Worm (Caenorhabditis elegans) whole organism, early embryonic: ENCODE results near the gene rpn-1.

Source experiments
- B0310.2 ChIP-seq: sonication (generic microtip); optimal IDR thresholded peaks from 2 replicates; lab custom pipeline; 2016; ENCODE audit warnings: mild to moderate bottlenecking, missing genetic modification characterization, missing compliant biosample characterization
- F13C5.2 ChIP-seq: sonication (generic microtip); optimal IDR thresholded peaks from 2 replicates; lab custom pipeline; 2017; ENCODE audit warnings: mild to moderate bottlenecking, missing genetic modification characterization, inconsistent platforms, missing compliant biosample characterization
- aly-1 ChIP-seq: sonication (generic microtip); optimal IDR thresholded peaks from 2 replicates; lab custom pipeline; 2016; ENCODE audit warnings: missing genetic modification characterization, missing compliant biosample characterization
- ama-1 ChIP-seq: fragments of 150-350 bp; optimal IDR thresholded peaks from 2 replicates; lab custom pipeline; 2014
- ceh-13 ChIP-seq: fragments of 200-800 bp; sonication (Bioruptor generic); optimal IDR thresholded peaks from 2 replicates; lab custom pipeline; 2018; ENCODE audit warnings: mild to moderate bottlenecking, missing genetic modification characterization, missing compliant biosample characterization
- ceh-36 ChIP-seq: sonication (generic microtip); optimal IDR thresholded peaks from 2 replicates; lab custom pipeline; 2016; ENCODE audit warnings: missing genetic modification characterization, inconsistent platforms, missing compliant biosample characterization
- ets-7 ChIP-seq: sonication (generic microtip); optimal IDR thresholded peaks from 2 replicates; lab custom pipeline; 2016; ENCODE audit warnings: missing genotype, missing genetic modification characterization, missing compliant biosample characterization
- flt-1 ChIP-seq: fragments of 200-800 bp; sonication (Bioruptor generic); IDR thresholded peaks from 2 replicates; pipeline ENCODE4 v1.3.6; 2022; ENCODE audit warnings: missing genetic modification characterization, missing compliant biosample characterization
- hmbx-1 ChIP-seq: sonication (generic microtip); optimal IDR thresholded peaks from 2 replicates; lab custom pipeline; 2016; ENCODE audit warnings: mild to moderate bottlenecking, missing genetic modification characterization, missing compliant biosample characterization
- hmg-4 ChIP-seq: fragments of 200-800 bp; sonication (Bioruptor generic); optimal IDR thresholded peaks from 2 replicates; lab custom pipeline; 2018; ENCODE audit warnings: mild to moderate bottlenecking, missing genetic modification characterization, missing compliant biosample characterization
- hnd-1 ChIP-seq: sonication (generic microtip); optimal IDR thresholded peaks from 2 replicates; lab custom pipeline; 2016; ENCODE audit warnings: missing genetic modification characterization, missing compliant biosample characterization
- pes-1 ChIP-seq: fragments of 200-800 bp; sonication (Bioruptor generic); IDR thresholded peaks from 2 replicates; pipeline ENCODE4 v1.3.6; 2022; ENCODE audit warnings: missing genetic modification reagents, missing genetic modification characterization, missing compliant biosample characterization
- scrt-1 ChIP-seq: fragments of 200-800 bp; sonication (Bioruptor generic); IDR thresholded peaks from 2 replicates; pipeline ENCODE4 v1.3.6; 2022; ENCODE audit warnings: missing genetic modification characterization, missing compliant biosample characterization
- sea-1 ChIP-seq: fragments of 200-800 bp; sonication (Bioruptor generic); conservative IDR thresholded peaks from 2 replicates; pipeline ENCODE4 v1.3.6; 2022; ENCODE audit warnings: missing genetic modification characterization, missing compliant biosample characterization
- tbx-11 ChIP-seq: fragments of 200-800 bp; sonication (Bioruptor generic); IDR thresholded peaks from 2 replicates; pipeline ENCODE4 v1.3.6; 2022; ENCODE audit warnings: missing genetic modification characterization, missing compliant biosample characterization
- tbx-37 ChIP-seq: fragments of 200-800 bp; sonication (Bioruptor generic); conservative IDR thresholded peaks from 2 replicates; pipeline ENCODE4 v1.3.6; 2022; ENCODE audit warnings: missing genetic modification reagents, missing genetic modification characterization, missing compliant biosample characterization
- tra-4 ChIP-seq: sonication (generic microtip); optimal IDR thresholded peaks from 2 replicates; lab custom pipeline; 2017; ENCODE audit warnings: missing genetic modification characterization, missing compliant biosample characterization

Gene rpn-1

DNA sequence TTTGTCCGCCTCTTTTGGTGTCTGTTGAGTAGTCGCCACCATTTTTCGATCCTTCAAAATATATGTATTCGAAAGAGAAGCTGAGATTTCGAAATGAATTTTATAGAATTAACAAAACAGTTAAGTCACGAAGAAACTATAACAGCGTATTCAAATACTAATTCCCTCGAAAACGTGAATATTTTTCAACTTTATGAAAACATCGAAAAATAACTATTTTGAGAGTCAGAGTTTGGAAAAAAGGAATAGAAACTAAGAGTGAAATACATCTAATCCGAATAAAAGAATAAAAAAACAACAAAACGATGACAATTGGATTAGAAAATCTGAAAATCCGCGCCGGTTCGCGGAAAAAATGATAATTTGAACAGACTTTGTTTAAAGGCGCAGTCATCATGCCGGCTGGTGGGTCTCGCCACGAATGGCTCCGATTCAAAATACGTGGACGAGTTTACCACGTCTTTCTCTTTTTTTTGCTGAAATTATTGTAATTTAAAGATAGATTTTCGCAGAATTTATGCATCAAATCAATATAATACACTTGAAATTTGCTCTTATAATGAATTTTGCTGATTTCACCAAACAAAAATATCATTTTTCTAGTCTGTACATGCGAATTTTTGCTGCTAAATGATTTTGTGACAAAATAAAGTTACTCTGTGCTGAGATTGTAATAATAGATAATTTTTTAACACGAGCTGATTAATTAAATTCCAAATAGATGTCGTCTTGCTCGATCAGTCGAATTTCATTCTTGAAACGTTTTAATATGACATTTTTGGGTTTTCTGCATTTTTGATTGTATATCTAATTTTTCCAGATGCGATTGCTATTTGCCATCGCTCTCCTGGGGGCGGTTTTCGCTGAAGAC, at the start of gene rpn-1, which contains the start of gene ribo-1:
Gene rpn-1 (minus strand): TSS at position 51 of the 871 bp plus-strand sequence.
Gene ribo-1 (plus strand): TSS at position 821 of the 871 bp plus-strand sequence.
- no peak for TF ChIP-seq ceh-13 (GFP tag; lab: Kevin White, UChicago)
- TF ChIP-seq tbx-37 (GFP tag; lab: Robert Waterston, UW), result no peak
- TF ChIP-seq hnd-1 (tag; lab: Kevin White, UChicago), result no peak
- TF ChIP-seq F13C5.2, result no peak
- no peak for TF ChIP-seq hmg-4 (GFP tag; lab: Kevin White, UChicago)
- no peak for TF ChIP-seq ets-7 (tag; lab: Kevin White, UChicago)
- TF ChIP-seq tbx-11, result no peak
- no peak for TF ChIP-seq pes-1 (GFP tag; lab: Robert Waterston, UW)
- TF ChIP-seq flt-1 (GFP tag; lab: Robert Waterston, UW), result no peak
- TF ChIP-seq ceh-36 (tag; lab: Kevin White, UChicago), result no peak

ce11 chrIV:6959483-6959882, 49.8 kb upstream of the rpn-1 start:
- TF ChIP-seq aly-1 (no peak), ama-1 (lab: Kevin White, UChicago) (no peak), flt-1 (GFP tag; lab: Robert Waterston, UW) (no peak), ets-7 (tag; lab: Kevin White, UChicago) (no peak), hmbx-1 (tag; lab: Kevin White, UChicago) (no peak), hnd-1 (tag; lab: Kevin White, UChicago) (no peak), ceh-36 (tag; lab: Kevin White, UChicago) (no peak), scrt-1 (GFP tag; lab: Robert Waterston, UW) (no peak), ceh-13 (GFP tag; lab: Kevin White, UChicago) (no peak), tbx-11 (no peak), F13C5.2 (no peak)

DNA sequence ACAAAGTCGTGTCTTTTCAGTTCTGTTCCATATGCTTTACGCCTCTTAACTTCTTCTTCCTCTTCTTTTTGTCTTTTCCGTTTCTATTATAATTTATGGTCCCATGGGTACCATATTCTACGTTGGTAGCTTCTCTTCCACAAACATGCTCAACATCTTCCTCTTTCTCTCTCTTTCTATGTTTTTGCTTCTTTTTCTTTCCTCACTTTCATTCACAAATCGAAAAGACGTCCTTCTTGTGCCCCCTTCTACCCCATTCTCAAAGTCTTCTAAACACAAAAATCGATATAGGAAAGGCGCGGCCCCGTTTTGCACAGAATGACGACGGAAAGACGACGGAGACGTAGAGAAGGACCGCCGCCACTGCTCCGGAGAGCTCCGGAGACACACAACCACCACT, 49.0 kb upstream of the rpn-1 start:
- TF ChIP-seq F13C5.2 (no peak), ama-1 (lab: Kevin White, UChicago) (no peak), tbx-37 (GFP tag; lab: Robert Waterston, UW) (no peak), aly-1 (no peak), tra-4 (tag; lab: Kevin White, UChicago) (no peak), ets-7 (tag; lab: Kevin White, UChicago) (no peak), hmg-4 (GFP tag; lab: Kevin White, UChicago) (no peak), B0310.2 (tag; lab: Kevin White, UChicago) (no peak), hmbx-1 (tag; lab: Kevin White, UChicago) (no peak), sea-1 (GFP tag; lab: Robert Waterston, UW) (no peak), pes-1 (GFP tag; lab: Robert Waterston, UW) (no peak)

ce11 chrIV:6957341-6957740, 47.6 kb upstream of the rpn-1 start, which contains the start of gene jnk-1:
TSS of gene jnk-1 (plus strand) at chrIV:6957641.
- no peak for TF ChIP-seq flt-1 (GFP tag; lab: Robert Waterston, UW)
- no peak for TF ChIP-seq B0310.2 (tag; lab: Kevin White, UChicago)
- no peak for TF ChIP-seq pes-1 (GFP tag; lab: Robert Waterston, UW)
- TF ChIP-seq sea-1 (GFP tag; lab: Robert Waterston, UW), result no peak
- no peak for TF ChIP-seq tra-4 (tag; lab: Kevin White, UChicago)
- TF ChIP-seq tbx-11, result no peak
- TF ChIP-seq aly-1, result no peak
- TF ChIP-seq hmg-4 (GFP tag; lab: Kevin White, UChicago), result no peak
- no peak for TF ChIP-seq tbx-37 (GFP tag; lab: Robert Waterston, UW)
- TF ChIP-seq ets-7 (tag; lab: Kevin White, UChicago), result no peak
- TF ChIP-seq hmbx-1 (tag; lab: Kevin White, UChicago), result no peak
- TF ChIP-seq ceh-13 (GFP tag; lab: Kevin White, UChicago), result no peak
- no peak for TF ChIP-seq hnd-1 (tag; lab: Kevin White, UChicago)
- TF ChIP-seq ceh-36 (tag; lab: Kevin White, UChicago), result no peak

- no peak for TF ChIP-seq aly-1
- no peak for TF ChIP-seq B0310.2 (tag; lab: Kevin White, UChicago)
- no peak for TF ChIP-seq hmg-4 (GFP tag; lab: Kevin White, UChicago)
- no peak for TF ChIP-seq hnd-1 (tag; lab: Kevin White, UChicago)
Measured at ce11 chrIV:6956668-6957067, 47.0 kb upstream of the rpn-1 start.

ce11 chrIV:6954682-6955081, 45.0 kb upstream of the rpn-1 start:
- TF ChIP-seq ceh-13 (GFP tag; lab: Kevin White, UChicago) (no peak), ceh-36 (tag; lab: Kevin White, UChicago) (no peak), hmg-4 (GFP tag; lab: Kevin White, UChicago) (no peak), hnd-1 (tag; lab: Kevin White, UChicago) (no peak), ets-7 (tag; lab: Kevin White, UChicago) (no peak), hmbx-1 (tag; lab: Kevin White, UChicago) (no peak), B0310.2 (tag; lab: Kevin White, UChicago) (no peak), F13C5.2 (no peak), tbx-11 (no peak), tra-4 (tag; lab: Kevin White, UChicago) (no peak)

DNA sequence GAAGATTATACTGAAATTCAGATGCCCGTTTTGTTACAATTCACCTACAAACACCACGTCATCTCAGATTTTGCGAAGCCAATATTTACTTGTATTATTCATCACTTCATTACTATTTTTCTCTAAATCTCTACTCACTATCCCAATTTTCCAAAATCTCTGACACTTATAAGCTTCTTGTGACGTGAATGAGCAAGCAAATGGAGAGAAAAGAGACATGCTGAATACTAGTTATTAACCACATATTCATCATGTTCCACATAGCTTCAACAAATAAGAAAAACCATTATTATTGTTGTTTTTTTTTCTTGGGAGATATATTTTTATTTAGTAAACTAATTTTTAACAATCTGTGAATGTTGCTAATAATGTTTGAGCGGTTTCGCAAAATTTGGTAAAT, 41.5 kb upstream of the rpn-1 start:
- TF ChIP-seq tbx-37 (GFP tag; lab: Robert Waterston, UW) (no peak), flt-1 (GFP tag; lab: Robert Waterston, UW) (no peak), ets-7 (tag; lab: Kevin White, UChicago) (no peak), B0310.2 (tag; lab: Kevin White, UChicago) (no peak), tbx-11 (no peak), hmbx-1 (tag; lab: Kevin White, UChicago) (no peak), sea-1 (GFP tag; lab: Robert Waterston, UW) (no peak), tra-4 (tag; lab: Kevin White, UChicago) (no peak), hnd-1 (tag; lab: Kevin White, UChicago) (no peak), F13C5.2 (no peak), ceh-13 (GFP tag; lab: Kevin White, UChicago) (no peak), hmg-4 (GFP tag; lab: Kevin White, UChicago) (no peak), scrt-1 (GFP tag; lab: Robert Waterston, UW) (no peak), pes-1 (GFP tag; lab: Robert Waterston, UW) (no peak), ceh-36 (tag; lab: Kevin White, UChicago) (no peak), aly-1 (no peak), ama-1 (lab: Kevin White, UChicago) (no peak)
